Fruit fly (Drosophila melanogaster) whole organism, embryonic: ENCODE results near the gene CG16965.

Source experiments
- B-H2 ChIP-seq: fragments of 200-800 bp; sonication (Bioruptor generic); optimal IDR thresholded peaks from 2 replicates; lab custom pipeline; 2018; ENCODE audit warnings: missing biosample characterization, mild to moderate bottlenecking, missing genetic modification characterization
- CG10267 ChIP-seq: fragments of 200-800 bp; sonication (Bioruptor generic); optimal IDR thresholded peaks from 2 replicates; lab custom pipeline; 2018; ENCODE audit warnings: missing biosample characterization, mild to moderate bottlenecking, missing genetic modification characterization, moderate library complexity
- CG13894 ChIP-seq: fragments of 200-800 bp; sonication (Bioruptor generic); optimal IDR thresholded peaks from 3 replicates; lab custom pipeline; 2018; ENCODE audit warnings: missing biosample characterization, mild to moderate bottlenecking, missing genetic modification characterization, moderate library complexity
- CG14441 ChIP-seq: fragments of 200-800 bp; sonication (Bioruptor generic); IDR thresholded peaks from 2 replicates; pipeline ENCODE4 v1.3.6; 2022; ENCODE audit warnings: missing biosample characterization, missing genetic modification characterization
- CG17186 ChIP-seq: fragments of 200-800 bp; sonication (Bioruptor generic); optimal IDR thresholded peaks from 3 replicates; lab custom pipeline; 2017; ENCODE audit warnings: missing biosample characterization, missing genetic modification reagents, missing genetic modification characterization
- CG17612 ChIP-seq: fragments of 200-800 bp; sonication (Bioruptor generic); IDR thresholded peaks from 2 replicates; pipeline ENCODE4 v1.3.6; 2022; ENCODE audit warnings: missing biosample characterization, missing genetic modification characterization
- CG18011 ChIP-seq: fragments of 200-800 bp; sonication (Bioruptor generic); optimal IDR thresholded peaks from 2 replicates; lab custom pipeline; 2017; ENCODE audit warnings: missing biosample characterization, missing genetic modification characterization, mild to moderate bottlenecking, moderate library complexity, missing genotype
- CG1832 ChIP-seq: fragments of 200-800 bp; sonication (Bioruptor generic); optimal IDR thresholded peaks from 2 replicates; lab custom pipeline; 2017; ENCODE audit warnings: missing biosample characterization, mild to moderate bottlenecking, missing genetic modification characterization, inconsistent platforms
- CG18476 ChIP-seq: fragments of 200-800 bp; sonication (Bioruptor generic); optimal IDR thresholded peaks from 2 replicates; lab custom pipeline; 2016; ENCODE audit warnings: missing biosample characterization, mild to moderate bottlenecking, missing genetic modification characterization
- CG30020 ChIP-seq: fragments of 200-800 bp; optimal IDR thresholded peaks from 2 replicates; lab custom pipeline; 2019; ENCODE audit warnings: missing biosample characterization, mild to moderate bottlenecking, missing genetic modification characterization, moderate library complexity
- CG3995 ChIP-seq: fragments of 200-800 bp; sonication (Bioruptor generic); optimal IDR thresholded peaks from 3 replicates; lab custom pipeline; 2016; ENCODE audit warnings: missing biosample characterization, missing genetic modification characterization
- CG4820 ChIP-seq: fragments of 200-800 bp; sonication (Bioruptor generic); optimal IDR thresholded peaks from 3 replicates; lab custom pipeline; 2016; ENCODE audit warnings: missing biosample characterization, missing genetic modification characterization
- CG6175 ChIP-seq: fragments of 200-800 bp; sonication (Bioruptor generic); IDR thresholded peaks from 3 replicates; pipeline ENCODE4 v1.3.6; 2022; ENCODE audit warnings: missing biosample characterization, missing genetic modification characterization
- CG9817 ChIP-seq: fragments of 200-800 bp; sonication (Bioruptor generic); optimal IDR thresholded peaks from 2 replicates; lab custom pipeline; 2018; ENCODE audit warnings: missing biosample characterization, mild to moderate bottlenecking, missing genetic modification characterization, moderate library complexity
- D19A ChIP-seq: fragments of 200-800 bp; optimal IDR thresholded peaks from 3 replicates; lab custom pipeline; 2019; ENCODE audit warnings: missing biosample characterization, mild to moderate bottlenecking, missing genetic modification characterization, moderate library complexity
- Doc3 ChIP-seq: fragments of 200-800 bp; sonication (Bioruptor generic); IDR thresholded peaks from 3 replicates; pipeline ENCODE4 v1.3.6; 2022; ENCODE audit warnings: missing biosample characterization, missing genetic modification characterization; ENCODE audit not compliant: partially characterized antibody
- NfI ChIP-seq: fragments of 200-800 bp; sonication (Bioruptor generic); optimal IDR thresholded peaks from 3 replicates; lab custom pipeline; 2018; ENCODE audit warnings: missing biosample characterization, mild to moderate bottlenecking, missing genetic modification characterization, moderate library complexity
- Ptx1 ChIP-seq: fragments of 200-800 bp; sonication (Bioruptor generic); IDR thresholded peaks from 2 replicates; pipeline ENCODE4 v1.3.6; 2022; ENCODE audit warnings: missing biosample characterization, missing genetic modification characterization
- Trl ChIP-seq, 3 experiments: fragments of >200 bp in 2 of 3; fragments of 200-800 bp in 1 of 3; sonication (Bioruptor generic) in 1 of 3; optimal IDR thresholded peaks; 2 replicates in 1 of 3; 3 replicates in 2 of 3; lab custom pipeline; 2016 to 2017; ENCODE audit warnings: missing biosample characterization in 1 of 3, missing genetic modification characterization in 1 of 3
- cad ChIP-seq: fragments of >200 bp; optimal IDR thresholded peaks from 2 replicates; lab custom pipeline; 2017; ENCODE audit warnings: missing biosample characterization, missing genetic modification characterization
- cg ChIP-seq: fragments of 200-800 bp; sonication (Bioruptor generic); optimal IDR thresholded peaks from 3 replicates; lab custom pipeline; 2019; ENCODE audit warnings: missing biosample characterization, mild to moderate bottlenecking, missing genetic modification characterization, moderate library complexity
- cwo ChIP-seq: fragments of 200-800 bp; sonication (Bioruptor generic); optimal IDR thresholded peaks from 3 replicates; lab custom pipeline; 2017; ENCODE audit warnings: missing biosample characterization, missing genetic modification characterization, mild to moderate bottlenecking, moderate library complexity, missing genetic modification reagents
- ems ChIP-seq: fragments of 200-800 bp; sonication (Bioruptor generic); optimal IDR thresholded peaks from 3 replicates; lab custom pipeline; 2016; ENCODE audit warnings: missing biosample characterization, missing genetic modification characterization
- eve ChIP-seq, 2 experiments: fragments of >200 bp; optimal IDR thresholded peaks; 2 replicates each; lab custom pipeline; 2017; ENCODE audit warnings: missing biosample characterization in 2 of 2, missing genetic modification characterization in 2 of 2
- h ChIP-seq: fragments of >200 bp; optimal IDR thresholded peaks from 2 replicates; lab custom pipeline; 2017
- lbe ChIP-seq: fragments of 200-800 bp; sonication (Bioruptor generic); optimal IDR thresholded peaks from 2 replicates; lab custom pipeline; 2016; ENCODE audit warnings: missing biosample characterization, mild to moderate bottlenecking, missing genetic modification characterization
- pros ChIP-seq: fragments of 200-800 bp; sonication (Bioruptor generic); optimal IDR thresholded peaks from 3 replicates; lab custom pipeline; 2019; ENCODE audit warnings: missing biosample characterization, mild to moderate bottlenecking, missing genetic modification characterization, moderate library complexity
- ranshi ChIP-seq: fragments of 200-800 bp; sonication (Bioruptor generic); IDR thresholded peaks from 2 replicates; pipeline ENCODE4 v1.3.6; 2022; ENCODE audit warnings: missing biosample characterization, missing genetic modification characterization
- salm ChIP-seq: fragments of 200-800 bp; sonication (Bioruptor generic); optimal IDR thresholded peaks from 2 replicates; lab custom pipeline; 2018; ENCODE audit warnings: missing biosample characterization, mild to moderate bottlenecking, missing genetic modification characterization
- sens ChIP-seq: fragments of 200-800 bp; sonication (Bioruptor generic); peaks from one replicate; lab custom pipeline; 2016; ENCODE audit warnings: missing biosample characterization, missing genetic modification characterization
- sisA ChIP-seq: fragments of 200-800 bp; sonication (Bioruptor generic); IDR thresholded peaks from 2 replicates; pipeline ENCODE4 v1.3.6; 2022; ENCODE audit warnings: missing biosample characterization, missing genetic modification characterization
- vfl ChIP-seq: fragments of 200-800 bp; sonication (Bioruptor generic); optimal IDR thresholded peaks from 2 replicates; lab custom pipeline; 2016; ENCODE audit warnings: missing biosample characterization, missing genetic modification characterization
- z ChIP-seq: fragments of 200-800 bp; sonication (Bioruptor generic); IDR thresholded peaks from 3 replicates; pipeline ENCODE4 v1.3.6; 2022; ENCODE audit warnings: missing biosample characterization, missing genetic modification characterization
- zen ChIP-seq: fragments of 200-800 bp; sonication (Bioruptor generic); optimal IDR thresholded peaks from 3 replicates; lab custom pipeline; 2018; ENCODE audit warnings: missing biosample characterization, mild to moderate bottlenecking, missing genetic modification characterization, moderate library complexity

CG16965 gene

dm6 chr2L:11965610-11966594, 15.5 kb upstream of the CG16965 start (continued):
- TF ChIP-seq ranshi (GFP tag; lab: Robert Waterston, UW) (no peak), vfl (no peak), sisA (no peak)

dm6 chr2L:11968581-11969272, 12.7 kb upstream of the CG16965 start:
- TF ChIP-seq CG17186 (GFP tag; lab: Kevin White, UChicago): no peak
- TF ChIP-seq Trl (optimal IDR thresholded peaks at IDR 0.05; lab: Kevin White, UChicago): peak in 1 of 2 experiments; percentile 21
- no peak for TF ChIP-seq Trl (GFP tag; optimal IDR thresholded peaks at IDR 0.05; lab: Kevin White, UChicago)
- no peak for TF ChIP-seq CG18476 (GFP tag; lab: Kevin White, UChicago)
- peak; percentile 47 for TF ChIP-seq cg
- peak; percentile 80 for TF ChIP-seq D19A (tag; lab: Kevin White, UChicago)
- peak; percentile 45 for TF ChIP-seq sens (GFP tag; lab: Kevin White, UChicago)
- TF ChIP-seq CG18011 (GFP tag; lab: Kevin White, UChicago): no peak
- TF ChIP-seq B-H2 (GFP tag; lab: Kevin White, UChicago): no peak
- no peak for TF ChIP-seq CG9817
- TF ChIP-seq cad (GFP tag; lab: Kevin White, UChicago): peak; percentile 40
- TF ChIP-seq CG14441 (GFP tag; lab: Robert Waterston, UW): no peak
- peak; percentile 66 for TF ChIP-seq CG1832 (GFP tag; lab: Kevin White, UChicago)
- peak; percentile 1 for TF ChIP-seq cwo (GFP tag; lab: Kevin White, UChicago)
- peak; percentile 69; the same call in 1 of the 3 replicates for TF ChIP-seq CG6175 (GFP tag; lab: Robert Waterston, UW)
- peak; percentile 59 for TF ChIP-seq zen (tag; lab: Kevin White, UChicago)
- peak; percentile 10 for TF ChIP-seq pros (GFP tag; lab: Kevin White, UChicago)

DNA sequence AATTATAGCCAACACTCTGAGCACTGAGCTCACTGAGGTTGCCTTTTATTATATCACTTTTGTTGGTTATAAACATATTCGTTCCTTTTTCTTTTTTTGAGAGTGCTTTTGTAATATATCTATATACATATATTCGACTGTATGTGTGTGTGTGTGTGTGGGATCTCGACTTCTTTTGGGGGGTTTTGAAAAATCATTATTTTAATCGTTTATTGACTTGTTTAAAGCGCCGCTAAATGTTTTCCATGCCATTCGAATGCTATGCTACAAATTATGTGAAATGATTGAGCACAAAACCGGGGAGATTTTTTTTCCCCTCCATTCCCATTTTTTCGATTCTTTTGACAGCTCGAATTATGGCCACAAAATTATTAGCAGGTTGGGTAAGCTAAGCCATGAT, 12.0 kb upstream of the CG16965 start:
- TF ChIP-seq CG17612 (GFP tag; lab: Robert Waterston, UW) (no peak), CG13894 (tag; lab: Kevin White, UChicago) (peak; percentile 53)

DNA sequence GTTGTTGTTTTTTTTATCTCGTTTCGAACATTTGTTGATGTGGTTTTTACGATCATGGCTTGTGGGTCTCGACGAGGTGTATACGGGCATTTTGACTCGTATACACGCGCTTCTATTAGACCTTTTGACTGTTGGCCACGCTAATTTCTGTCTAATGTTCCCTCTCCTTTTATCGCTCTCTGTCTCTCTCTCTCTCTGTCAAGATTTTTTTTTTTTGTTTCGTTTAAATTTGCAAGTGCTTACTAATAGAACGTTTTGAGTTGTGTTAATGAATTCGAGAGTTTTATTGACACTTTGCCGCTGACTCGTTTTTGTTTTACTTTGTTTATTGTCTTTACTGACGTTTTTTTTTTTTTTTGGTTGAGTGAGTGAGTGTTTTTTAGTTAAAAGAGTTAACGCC, 11.0 kb upstream of the CG16965 start:
- TF ChIP-seq lbe (GFP tag; lab: Kevin White, UChicago) (no peak), Ptx1 (GFP tag; lab: Robert Waterston, UW) (no peak), CG10267 (tag; lab: Kevin White, UChicago) (no peak), sens (GFP tag; lab: Kevin White, UChicago) (peak; percentile 75), Doc3 (GFP tag; lab: Robert Waterston, UW) (no peak), salm (tag; lab: Kevin White, UChicago) (no peak), CG3995 (GFP tag; lab: Kevin White, UChicago) (no peak), eve (GFP tag; optimal IDR thresholded peaks at IDR 0.05; lab: Kevin White, UChicago) (peak in 1 of 2 experiments; percentile 76), NfI (GFP tag; lab: Kevin White, UChicago) (no peak), h (no peak), CG30020 (tag; lab: Kevin White, UChicago) (no peak), CG4820 (GFP tag; lab: Kevin White, UChicago) (peak; percentile 9), ems (no peak), z (peak; percentile 69; the same call in 2 of the 3 replicates)
